Worm (Caenorhabditis elegans) whole organism, young adult: ENCODE data around the gene ZK688.4.

Experiments used
- B0035.1 ChIP-seq: sonication (generic microtip); optimal IDR thresholded peaks from 2 replicates; lab custom pipeline; 2016; ENCODE audit warnings: missing genetic modification characterization, mild to moderate bottlenecking, missing compliant biosample characterization, missing genotype, missing genetic modification reagents
- D2030.7 ChIP-seq: fragments of 200-800 bp; sonication (Bioruptor generic); IDR thresholded peaks from 2 replicates; pipeline ENCODE4 v1.3.6; 2022; ENCODE audit warnings: missing genetic modification reagents, missing genetic modification characterization, missing compliant biosample characterization
- T26A5.8 ChIP-seq: sonication (generic microtip); optimal IDR thresholded peaks from 2 replicates; lab custom pipeline; 2016; ENCODE audit warnings: missing genetic modification characterization, missing compliant biosample characterization
- Y53F4B.3 ChIP-seq: fragments of 200-800 bp; sonication (Bioruptor generic); IDR thresholded peaks from 2 replicates; pipeline ENCODE4 v1.3.6; 2022; ENCODE audit warnings: missing genetic modification reagents, missing genetic modification characterization, missing compliant biosample characterization
- Y56A3A.18 ChIP-seq: fragments of 200-800 bp; sonication (Bioruptor generic); IDR thresholded peaks from 2 replicates; pipeline ENCODE4 v1.3.6; 2022; ENCODE audit warnings: missing genetic modification reagents, missing genetic modification characterization, missing compliant biosample characterization
- Y95B8A.8 ChIP-seq: fragments of 200-800 bp; sonication (Bioruptor generic); IDR thresholded peaks from 2 replicates; pipeline ENCODE4 v1.3.6; 2022; ENCODE audit warnings: missing genetic modification reagents, missing genetic modification characterization, missing compliant biosample characterization
- ZK185.1 ChIP-seq: sonication (generic microtip); optimal IDR thresholded peaks from 2 replicates; lab custom pipeline; 2016; ENCODE audit warnings: mild to moderate bottlenecking, missing genetic modification characterization, missing compliant biosample characterization; ENCODE audit not compliant: poor library complexity, severe bottlenecking
- ama-1 ChIP-seq, 3 experiments: fragments of 150-350 bp in 1 of 3; sonication (generic microtip) in 2 of 3; optimal IDR thresholded peaks; 2 replicates each; lab custom pipeline; 2014 to 2018; ENCODE audit warnings: missing biosample characterization in 2 of 3, missing genetic modification characterization in 2 of 3, missing genetic modification reagents in 2 of 3
- aptf-3 ChIP-seq: fragments of 200-800 bp; sonication (Bioruptor generic); IDR thresholded peaks from 2 replicates; pipeline ENCODE4 v1.3.6; 2022; ENCODE audit warnings: missing genetic modification characterization, missing compliant biosample characterization
- attf-6 ChIP-seq: fragments of 200-800 bp; sonication (Bioruptor generic); IDR thresholded peaks from 2 replicates; pipeline ENCODE4 v1.3.6; 2022; ENCODE audit warnings: missing genetic modification reagents, missing genetic modification characterization, missing compliant biosample characterization
- bed-1 ChIP-seq: fragments of 200-800 bp; sonication (Bioruptor generic); IDR thresholded peaks from 2 replicates; pipeline ENCODE4 v1.3.6; 2022; ENCODE audit warnings: missing genetic modification reagents, missing genetic modification characterization, missing compliant biosample characterization
- bed-2 ChIP-seq: fragments of 200-800 bp; sonication (Bioruptor generic); IDR thresholded peaks from 2 replicates; pipeline ENCODE4 v1.3.6; 2022; ENCODE audit warnings: missing genetic modification reagents, missing genetic modification characterization, missing compliant biosample characterization
- ccch-3 ChIP-seq: fragments of 200-800 bp; sonication (Bioruptor generic); optimal IDR thresholded peaks from 2 replicates; lab custom pipeline; 2018; ENCODE audit warnings: mild to moderate bottlenecking, missing genetic modification characterization, missing compliant biosample characterization
- ceh-27 ChIP-seq: fragments of 200-800 bp; sonication (Bioruptor generic); optimal IDR thresholded peaks from 2 replicates; lab custom pipeline; 2018; ENCODE audit warnings: mild to moderate bottlenecking, missing genetic modification characterization, moderate library complexity, missing compliant biosample characterization
- egrh-3 ChIP-seq: fragments of 200-800 bp; sonication (Bioruptor generic); IDR thresholded peaks from 2 replicates; pipeline ENCODE4 v1.3.6; 2022; ENCODE audit warnings: missing genetic modification reagents, missing genetic modification characterization, missing compliant biosample characterization
- ets-4 ChIP-seq: fragments of 200-800 bp; sonication (Bioruptor generic); optimal IDR thresholded peaks from 2 replicates; lab custom pipeline; 2018; ENCODE audit warnings: mild to moderate bottlenecking, missing genetic modification characterization, missing compliant biosample characterization
- fkh-3 ChIP-seq: sonication (generic microtip); optimal IDR thresholded peaks from 2 replicates; lab custom pipeline; 2016; ENCODE audit warnings: mild to moderate bottlenecking, missing genetic modification characterization, missing compliant biosample characterization
- hmg-1.2 ChIP-seq: fragments of 200-800 bp; sonication (Bioruptor generic); IDR thresholded peaks from 2 replicates; pipeline ENCODE4 v1.3.6; 2022; ENCODE audit warnings: missing genetic modification reagents, missing genetic modification characterization, missing compliant biosample characterization
- lag-1 ChIP-seq: fragments of 200-800 bp; sonication (Bioruptor generic); IDR thresholded peaks from 2 replicates; pipeline ENCODE4 v1.3.6; 2022; ENCODE audit warnings: missing genetic modification reagents, missing genetic modification characterization, missing compliant biosample characterization
- let-607 ChIP-seq, 2 experiments: fragments of 200-800 bp in 1 of 2; sonication (Bioruptor generic) in 1 of 2; sonication (generic microtip) in 1 of 2; optimal IDR thresholded peaks; 2 replicates each; lab custom pipeline; 2016 to 2018; ENCODE audit warnings: mild to moderate bottlenecking in 2 of 2, missing compliant biosample characterization in 2 of 2, missing genetic modification characterization in 2 of 2, moderate library complexity in 2 of 2, missing genotype in 1 of 2
- lin-26 ChIP-seq: fragments of 200-800 bp; sonication (Bioruptor generic); IDR thresholded peaks from 2 replicates; pipeline ENCODE4 v1.3.6; 2022; ENCODE audit warnings: missing genetic modification reagents, missing genetic modification characterization, missing compliant biosample characterization
- lin-40 ChIP-seq: sonication (generic microtip); optimal IDR thresholded peaks from 2 replicates; lab custom pipeline; 2016; ENCODE audit warnings: missing genetic modification characterization, mild to moderate bottlenecking, missing compliant biosample characterization, missing genotype, missing genetic modification reagents
- lir-1 ChIP-seq: fragments of 200-800 bp; sonication (Bioruptor generic); conservative IDR thresholded peaks from 2 replicates; pipeline ENCODE4 v1.3.6; 2022; ENCODE audit warnings: missing genetic modification reagents, missing genetic modification characterization, missing compliant biosample characterization
- madf-6 ChIP-seq: fragments of 200-800 bp; sonication (Bioruptor generic); IDR thresholded peaks from 2 replicates; pipeline ENCODE4 v1.3.6; 2022; ENCODE audit warnings: missing genetic modification reagents, missing genetic modification characterization, missing compliant biosample characterization
- mxl-1 ChIP-seq: sonication (generic microtip); optimal IDR thresholded peaks from 2 replicates; lab custom pipeline; 2016; ENCODE audit warnings: missing genetic modification characterization, missing compliant biosample characterization
- nfya-2 ChIP-seq: fragments of 200-800 bp; sonication (Bioruptor generic); IDR thresholded peaks from 2 replicates; pipeline ENCODE4 v1.3.6; 2022; ENCODE audit warnings: missing genetic modification reagents, missing genetic modification characterization, missing compliant biosample characterization
- nhr-120 ChIP-seq: fragments of 200-800 bp; sonication (Bioruptor generic); IDR thresholded peaks from 2 replicates; pipeline ENCODE4 v1.3.6; 2022; ENCODE audit warnings: missing genetic modification characterization, missing compliant biosample characterization
- nhr-80 ChIP-seq: sonication (generic microtip); optimal IDR thresholded peaks from 2 replicates; lab custom pipeline; 2016; ENCODE audit warnings: missing genetic modification characterization, missing compliant biosample characterization
- rcor-1 ChIP-seq: fragments of 200-800 bp; sonication (Bioruptor generic); IDR thresholded peaks from 2 replicates; pipeline ENCODE4 v1.3.6; 2022; ENCODE audit warnings: missing genetic modification reagents, missing genetic modification characterization, missing compliant biosample characterization
- rec-8 ChIP-seq, 2 experiments: sonication (generic microtip); optimal IDR thresholded peaks; 2 replicates each; lab custom pipeline; 2016; ENCODE audit warnings: mild to moderate bottlenecking in 2 of 2, missing genetic modification characterization in 2 of 2, missing genetic modification reagents in 2 of 2, missing genotype in 2 of 2, missing biosample characterization in 1 of 2, missing compliant biosample characterization in 1 of 2, moderate library complexity in 1 of 2
- somi-1 ChIP-seq: fragments of 200-800 bp; sonication (Bioruptor generic); optimal IDR thresholded peaks from 2 replicates; lab custom pipeline; 2018; ENCODE audit warnings: mild to moderate bottlenecking, missing genetic modification characterization, missing compliant biosample characterization
- unc-130 ChIP-seq: sonication (generic microtip); optimal IDR thresholded peaks from 2 replicates; lab custom pipeline; 2016; ENCODE audit warnings: missing genetic modification reagents, missing genetic modification characterization, missing compliant biosample characterization
- ztf-22 ChIP-seq: fragments of 200-800 bp; sonication (Bioruptor generic); optimal IDR thresholded peaks from 2 replicates; lab custom pipeline; 2018; ENCODE audit warnings: mild to moderate bottlenecking, missing genetic modification characterization, moderate library complexity, missing compliant biosample characterization

ZK688.4 gene

DNA sequence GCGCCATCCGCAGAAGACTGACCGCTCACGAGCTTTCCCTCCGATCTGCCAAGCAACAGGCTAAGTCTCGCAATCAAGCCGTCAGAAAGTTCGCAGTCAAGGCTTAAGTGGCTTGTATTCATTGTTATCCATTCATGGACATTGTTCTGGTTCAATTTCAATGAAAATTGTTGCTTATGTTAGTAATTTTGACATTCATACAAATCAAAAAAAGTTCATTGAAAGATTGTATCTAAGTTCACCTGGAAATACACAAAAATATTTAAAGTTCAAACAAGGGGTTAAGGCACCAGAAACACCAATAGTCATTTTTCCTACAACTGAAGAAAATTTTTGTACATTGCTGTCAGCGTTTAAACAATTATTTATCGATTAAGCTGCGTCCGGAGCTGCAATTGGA is 39.4 kb upstream of the ZK688.4 start (continued):
- TF ChIP-seq Y95B8A.8 (GFP tag; lab: Robert Waterston, UW) (peak; percentile 69; the same call in 1 of the 2 replicates), ccch-3 (GFP tag; lab: Kevin White, UChicago) (no peak), unc-130 (GFP tag; lab: Kevin White, UChicago) (no peak), madf-6 (GFP tag; lab: Robert Waterston, UW) (peak; percentile 58), Y56A3A.18 (GFP tag; lab: Robert Waterston, UW) (0 out of 2 replicates have a peak, but pooled peaks have one; percentile 46), rcor-1 (peak; percentile 61), lin-40 (tag; lab: Kevin White, UChicago) (no peak), ztf-22 (GFP tag; lab: Kevin White, UChicago) (no peak)

ce11 chrIII:7857142-7857541 is 37.7 kb upstream of the ZK688.4 start, which contains the start of gene tag-307:
tag-307 (minus strand) TSS chrIII:7857242.
- TF ChIP-seq T26A5.8 (tag; lab: Kevin White, UChicago) = no peak
- no peak for TF ChIP-seq nhr-120 (GFP tag; lab: Robert Waterston, UW)
- no peak for TF ChIP-seq mxl-1 (tag; lab: Kevin White, UChicago)
- TF ChIP-seq aptf-3 (GFP tag; lab: Robert Waterston, UW) = no peak
- TF ChIP-seq, all 124 proteins: peak for 0

ce11 chrIII:7858407-7859029 is 36.3 kb upstream of the ZK688.4 start, which contains the start of the genes coq-5 and ufm-1:
coq-5 (minus strand) TSS chrIII:7858457.
ufm-1 (plus strand) TSS chrIII:7858979.
- TF ChIP-seq ceh-27 (GFP tag; lab: Kevin White, UChicago) (peak; percentile 31), ets-4 (GFP tag; lab: Kevin White, UChicago) (no peak), B0035.1 (tag; lab: Kevin White, UChicago) (no peak), ama-1 (optimal IDR thresholded peaks at IDR 0.05; lab: Kevin White, UChicago) (no peak), ama-1 (GFP tag; optimal IDR thresholded peaks at IDR 0.05; lab: Kevin White, UChicago) (no peak), nfya-2 (no peak), somi-1 (GFP tag; lab: Kevin White, UChicago) (no peak), egrh-3 (no peak), lin-40 (tag; lab: Kevin White, UChicago) (no peak), ZK185.1 (tag; lab: Kevin White, UChicago) (peak; percentile 69), nhr-80 (tag; lab: Kevin White, UChicago) (peak; percentile 5), hmg-1.2 (GFP tag; lab: Robert Waterston, UW) (peak; percentile 9; the same call in 1 of the 2 replicates), Y53F4B.3 (GFP tag; lab: Robert Waterston, UW) (no peak), let-607 (tag; optimal IDR thresholded peaks at IDR 0.05; lab: Kevin White, UChicago) (peak in 1 of 2 experiments; percentile 43), lin-26 (no peak), bed-1 (GFP tag; lab: Robert Waterston, UW) (no peak), unc-130 (GFP tag; lab: Kevin White, UChicago) (peak; percentile 16), fkh-3 (tag; lab: Kevin White, UChicago) (no peak), lag-1 (GFP tag; lab: Robert Waterston, UW) (no peak), bed-2 (GFP tag; lab: Robert Waterston, UW) (no peak), D2030.7 (no peak), aptf-3 (GFP tag; lab: Robert Waterston, UW) (no peak)

DNA sequence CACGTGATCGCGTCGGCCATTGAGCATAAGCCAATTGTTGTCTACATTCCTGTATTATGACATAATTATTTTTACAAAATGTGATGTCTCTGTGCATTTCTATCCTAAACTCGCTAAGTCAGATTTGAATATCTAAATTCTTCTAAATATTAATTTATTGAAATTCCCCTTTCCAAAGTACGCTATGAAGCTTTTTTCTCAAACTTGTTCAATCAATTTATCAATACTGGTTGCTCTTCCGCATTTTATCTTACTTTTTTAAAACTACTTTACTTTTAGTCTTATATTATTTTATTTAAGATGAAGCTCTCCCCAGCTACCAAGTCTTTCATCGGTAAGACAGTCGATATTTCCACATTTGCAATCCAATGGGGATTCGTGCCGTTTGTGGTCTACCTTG is 35.5 kb upstream of the ZK688.4 start, which contains the start of gene tomm-7:
Gene tomm-7 (plus strand): TSS at position 301 of the 400 bp plus-strand sequence.
- TF ChIP-seq lir-1 (GFP tag; lab: Robert Waterston, UW) (no peak), rec-8 (tag; optimal IDR thresholded peaks at IDR 0.05; lab: Kevin White, UChicago) (no peak), ceh-27 (GFP tag; lab: Kevin White, UChicago) (no peak), attf-6 (GFP tag; lab: Robert Waterston, UW) (no peak), lin-40 (tag; lab: Kevin White, UChicago) (no peak), hmg-1.2 (GFP tag; lab: Robert Waterston, UW) (0 out of 2 replicates have a peak, but pooled peaks have one; percentile 14)
